Worm (Caenorhabditis elegans) whole organism, midembryonic: ENCODE measurements around the gene utx-1.

ENCODE experiments used
- klf-2 ChIP-seq: fragments of 200-800 bp; sonication (Bioruptor generic); conservative IDR thresholded peaks from 2 replicates; pipeline ENCODE4 v1.3.6; 2022; ENCODE audit warnings: missing genetic modification reagents, missing genetic modification characterization, missing compliant biosample characterization
- med-1 ChIP-seq: sonication (generic microtip); optimal IDR thresholded peaks from 2 replicates; lab custom pipeline; 2017; ENCODE audit warnings: missing genetic modification characterization, mild to moderate bottlenecking, missing compliant biosample characterization, antibody characterized with exemption, missing genetic modification reagents; ENCODE audit not compliant: insufficient read depth

DNA sequence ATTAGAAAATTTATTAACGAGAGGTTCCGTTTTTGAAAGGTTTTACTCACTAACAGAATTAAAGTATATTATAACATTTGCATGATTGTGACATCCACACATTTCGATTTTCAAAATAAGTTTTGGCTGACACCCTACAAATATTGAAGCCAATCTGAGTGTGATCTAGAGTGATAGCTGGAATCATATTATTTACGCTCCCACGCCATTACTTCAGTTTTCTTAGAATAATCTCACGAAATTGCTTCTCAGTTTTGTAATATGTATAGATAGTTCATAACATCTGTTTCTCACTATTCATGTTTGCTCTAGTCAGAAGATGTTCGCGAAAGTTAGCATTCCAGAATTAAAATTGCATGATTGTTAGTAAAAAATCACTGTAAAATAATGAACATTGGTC is 55.3 kb downstream of the utx-1 start:
- TF ChIP-seq med-1 (GFP tag; lab: Kevin White, UChicago) (no peak), klf-2 (GFP tag; lab: Robert Waterston, UW) (no peak)
